Fruit fly (Drosophila melanogaster) whole organism, embryonic: Measurements from ENCODE around the gene Cdc14.

Experiments used
- Bteb2 ChIP-seq: fragments of 200-800 bp; sonication (Bioruptor generic); optimal IDR thresholded peaks from 2 replicates; lab custom pipeline; 2016; ENCODE audit warnings: missing biosample characterization, missing genetic modification characterization
- CG10209 ChIP-seq: fragments of 200-800 bp; sonication (Bioruptor generic); optimal IDR thresholded peaks from 3 replicates; lab custom pipeline; 2017; ENCODE audit warnings: missing biosample characterization, mild to moderate bottlenecking, missing genetic modification characterization, missing genetic modification reagents
- CG10959 ChIP-seq: fragments of 200-800 bp; sonication (Bioruptor generic); IDR thresholded peaks from 2 replicates; pipeline ENCODE4 v1.3.6; 2022; ENCODE audit warnings: missing biosample characterization, missing genetic modification characterization
- CG11247 ChIP-seq: fragments of 200-800 bp; sonication (Bioruptor generic); IDR thresholded peaks from 2 replicates; pipeline ENCODE4 v1.3.6; 2022; ENCODE audit warnings: missing biosample characterization, missing genetic modification characterization
- CG11723 ChIP-seq: fragments of 200-800 bp; sonication (Bioruptor generic); optimal IDR thresholded peaks from 2 replicates; lab custom pipeline; 2017; ENCODE audit warnings: missing biosample characterization, mild to moderate bottlenecking, missing genetic modification characterization
- CG14050 ChIP-seq: fragments of 200-800 bp; sonication (Bioruptor generic); IDR thresholded peaks from 3 replicates; pipeline ENCODE4 v1.3.6; 2022; ENCODE audit warnings: missing biosample characterization, missing genetic modification characterization
- CG1602 ChIP-seq: fragments of 200-800 bp; sonication (Bioruptor generic); optimal IDR thresholded peaks from 3 replicates; lab custom pipeline; 2016; ENCODE audit warnings: missing biosample characterization, missing genetic modification characterization
- CG1832 ChIP-seq: fragments of 200-800 bp; sonication (Bioruptor generic); optimal IDR thresholded peaks from 2 replicates; lab custom pipeline; 2017; ENCODE audit warnings: missing biosample characterization, mild to moderate bottlenecking, missing genetic modification characterization, inconsistent platforms
- CG32767 ChIP-seq: fragments of 200-800 bp; sonication (Bioruptor generic); IDR thresholded peaks from 2 replicates; pipeline ENCODE4 v1.3.6; 2022; ENCODE audit warnings: missing biosample characterization, missing genetic modification characterization
- CG4360 ChIP-seq: fragments of 200-800 bp; sonication (Bioruptor generic); IDR thresholded peaks from 2 replicates; pipeline ENCODE4 v1.3.6; 2022; ENCODE audit warnings: missing biosample characterization, missing genetic modification characterization
- CG43689 ChIP-seq: fragments of 200-800 bp; sonication (Bioruptor generic); IDR thresholded peaks from 2 replicates; pipeline ENCODE4 v1.3.6; 2022; ENCODE audit warnings: missing biosample characterization, missing genetic modification characterization
- CG4854 ChIP-seq: fragments of 200-800 bp; sonication (Bioruptor generic); optimal IDR thresholded peaks from 2 replicates; lab custom pipeline; 2016; ENCODE audit warnings: missing biosample characterization, missing genetic modification characterization, inconsistent platforms
- CG6854 ChIP-seq: fragments of 200-800 bp; sonication (Bioruptor generic); optimal IDR thresholded peaks from 3 replicates; lab custom pipeline; 2017; ENCODE audit warnings: missing biosample characterization, mild to moderate bottlenecking, missing genetic modification characterization
- CG9876 ChIP-seq: fragments of 200-800 bp; sonication (Bioruptor generic); optimal IDR thresholded peaks from 2 replicates; lab custom pipeline; 2016; ENCODE audit warnings: missing biosample characterization, missing genetic modification characterization
- Dad ChIP-seq: fragments of 200-800 bp; sonication (Bioruptor generic); optimal IDR thresholded peaks from 3 replicates; lab custom pipeline; 2016; ENCODE audit warnings: missing biosample characterization, missing genetic modification characterization
- Dip2 ChIP-seq: fragments of 200-800 bp; sonication (Bioruptor generic); IDR thresholded peaks from 2 replicates; pipeline ENCODE4 v1.3.6; 2022; ENCODE audit warnings: missing biosample characterization, missing genetic modification characterization
- ERR ChIP-seq: fragments of 200-800 bp; sonication (Bioruptor generic); optimal IDR thresholded peaks from 2 replicates; lab custom pipeline; 2016; ENCODE audit warnings: missing biosample characterization, missing genetic modification characterization
- GATAe ChIP-seq: fragments of 200-800 bp; sonication (Bioruptor generic); conservative IDR thresholded peaks from 2 replicates; pipeline ENCODE4 v1.3.6; 2022; ENCODE audit warnings: missing biosample characterization, missing genetic modification characterization
- H2.0 ChIP-seq: fragments of 200-800 bp; sonication (Bioruptor generic); IDR thresholded peaks from 2 replicates; pipeline ENCODE4 v1.3.6; 2022; ENCODE audit warnings: missing biosample characterization, missing genetic modification characterization
- Hey ChIP-seq: fragments of 200-800 bp; sonication (Bioruptor generic); optimal IDR thresholded peaks from 3 replicates; lab custom pipeline; 2018; ENCODE audit warnings: missing biosample characterization, mild to moderate bottlenecking, missing genetic modification characterization
- Hr78 ChIP-seq, 2 experiments: fragments of 200-800 bp in 1 of 2; fragments of >200 bp in 1 of 2; sonication (Bioruptor generic) in 1 of 2; optimal IDR thresholded peaks; 2 replicates each; lab custom pipeline; 2017 to 2019; ENCODE audit warnings: missing biosample characterization in 2 of 2, missing genetic modification characterization in 2 of 2, mild to moderate bottlenecking in 1 of 2, moderate library complexity in 1 of 2
- Lim3 ChIP-seq: fragments of 200-800 bp; sonication (Bioruptor generic); IDR thresholded peaks from 2 replicates; pipeline ENCODE4 v1.3.6; 2022; ENCODE audit warnings: missing biosample characterization, missing genetic modification characterization
- NC2β ChIP-seq: fragments of 200-800 bp; sonication (Bioruptor generic); optimal IDR thresholded peaks from 2 replicates; lab custom pipeline; 2016; ENCODE audit warnings: missing biosample characterization, missing genetic modification characterization
- NfI ChIP-seq: fragments of 200-800 bp; sonication (Bioruptor generic); optimal IDR thresholded peaks from 3 replicates; lab custom pipeline; 2018; ENCODE audit warnings: missing biosample characterization, mild to moderate bottlenecking, missing genetic modification characterization, moderate library complexity
- Optix ChIP-seq: fragments of 200-800 bp; sonication (Bioruptor generic); IDR thresholded peaks from 3 replicates; pipeline ENCODE4 v1.3.6; 2022; ENCODE audit warnings: missing biosample characterization, missing genetic modification characterization
- Rfx ChIP-seq: fragments of 200-800 bp; sonication (Bioruptor generic); IDR thresholded peaks from 2 replicates; pipeline ENCODE4 v1.3.6; 2022; ENCODE audit warnings: missing biosample characterization, missing genetic modification characterization
- Scr ChIP-seq: fragments of 200-800 bp; sonication (Bioruptor generic); IDR thresholded peaks from 2 replicates; pipeline ENCODE4 v1.3.6; 2022; ENCODE audit warnings: missing biosample characterization, missing genetic modification characterization; ENCODE audit not compliant: partially characterized antibody
- Ssrp ChIP-seq: fragments of 200-800 bp; sonication (Bioruptor generic); optimal IDR thresholded peaks from 2 replicates; lab custom pipeline; 2018; ENCODE audit warnings: missing biosample characterization, mild to moderate bottlenecking, missing genetic modification characterization, moderate library complexity
- crc ChIP-seq: fragments of 200-800 bp; sonication (Bioruptor generic); optimal IDR thresholded peaks from 2 replicates; lab custom pipeline; 2016; ENCODE audit warnings: missing biosample characterization, missing genetic modification characterization
- crp ChIP-seq, 2 experiments: fragments of 200-800 bp; sonication (Bioruptor generic); optimal IDR thresholded peaks; 2 replicates in 1 of 2; 3 replicates in 1 of 2; lab custom pipeline; 2017; ENCODE audit warnings: missing biosample characterization in 2 of 2, missing genetic modification characterization in 2 of 2, mild to moderate bottlenecking in 1 of 2, moderate library complexity in 1 of 2
- fd102C ChIP-seq: fragments of 200-800 bp; sonication (Bioruptor generic); optimal IDR thresholded peaks from 2 replicates; lab custom pipeline; 2018; ENCODE audit warnings: missing biosample characterization, mild to moderate bottlenecking, missing genetic modification characterization, moderate library complexity
- ftz-f1 ChIP-seq: fragments of 200-800 bp; sonication (Bioruptor generic); optimal IDR thresholded peaks from 2 replicates; lab custom pipeline; 2016; ENCODE audit warnings: missing biosample characterization, missing genetic modification characterization
- gce ChIP-seq: fragments of 200-800 bp; sonication (Bioruptor generic); IDR thresholded peaks from 3 replicates; pipeline ENCODE4 v1.3.6; 2022; ENCODE audit warnings: missing biosample characterization, missing genetic modification characterization
- grau ChIP-seq: fragments of 200-800 bp; optimal IDR thresholded peaks from 3 replicates; lab custom pipeline; 2019; ENCODE audit warnings: missing biosample characterization, mild to moderate bottlenecking, missing genetic modification characterization, moderate library complexity
- her ChIP-seq: fragments of 200-800 bp; sonication (Bioruptor generic); optimal IDR thresholded peaks from 2 replicates; lab custom pipeline; 2016; ENCODE audit warnings: missing biosample characterization, missing genetic modification characterization
- kah ChIP-seq: fragments of 200-800 bp; sonication (Bioruptor generic); optimal IDR thresholded peaks from 2 replicates; lab custom pipeline; 2018; ENCODE audit warnings: missing biosample characterization, mild to moderate bottlenecking, missing genetic modification characterization
- knrl ChIP-seq: fragments of 200-800 bp; sonication (Bioruptor generic); IDR thresholded peaks from 3 replicates; pipeline ENCODE4 v1.3.6; 2022; ENCODE audit warnings: missing biosample characterization, missing genetic modification characterization; ENCODE audit not compliant: partially characterized antibody
- lab ChIP-seq: fragments of 200-800 bp; sonication (Bioruptor generic); optimal IDR thresholded peaks from 3 replicates; lab custom pipeline; 2017; ENCODE audit warnings: missing biosample characterization, missing genetic modification characterization, mild to moderate bottlenecking, moderate library complexity, missing genetic modification reagents
- lov ChIP-seq, 2 experiments: fragments of 200-800 bp in 1 of 2; fragments of >200 bp in 1 of 2; sonication (Bioruptor generic) in 1 of 2; IDR thresholded peaks in 1 of 2; optimal IDR thresholded peaks in 1 of 2; 2 replicates in 1 of 2; 3 replicates in 1 of 2; pipeline versions ENCODE4 v1.3.6 to Lab custom; 2017 to 2022; ENCODE audit warnings: missing biosample characterization in 1 of 2, missing genetic modification characterization in 1 of 2
- maf-S ChIP-seq: fragments of 200-800 bp; sonication (Bioruptor generic); optimal IDR thresholded peaks from 2 replicates; lab custom pipeline; 2016; ENCODE audit warnings: missing biosample characterization, missing genetic modification characterization
- nerfin-2 ChIP-seq: fragments of 200-800 bp; sonication (Bioruptor generic); IDR thresholded peaks from 2 replicates; pipeline ENCODE4 v1.3.6; 2022; ENCODE audit warnings: missing biosample characterization, missing genetic modification characterization; ENCODE audit not compliant: partially characterized antibody
- pita ChIP-seq: fragments of 200-800 bp; sonication (Bioruptor generic); optimal IDR thresholded peaks from 2 replicates; lab custom pipeline; 2017; ENCODE audit warnings: missing biosample characterization, mild to moderate bottlenecking, missing genetic modification characterization
- pros ChIP-seq: fragments of 200-800 bp; sonication (Bioruptor generic); optimal IDR thresholded peaks from 3 replicates; lab custom pipeline; 2019; ENCODE audit warnings: missing biosample characterization, mild to moderate bottlenecking, missing genetic modification characterization, moderate library complexity
- repo ChIP-seq: fragments of 200-800 bp; sonication (Bioruptor generic); optimal IDR thresholded peaks from 2 replicates; lab custom pipeline; 2016; ENCODE audit warnings: missing biosample characterization, missing genetic modification characterization
- sens ChIP-seq: fragments of 200-800 bp; sonication (Bioruptor generic); peaks from one replicate; lab custom pipeline; 2016; ENCODE audit warnings: missing biosample characterization, missing genetic modification characterization
- sr ChIP-seq: fragments of 200-800 bp; sonication (Bioruptor generic); IDR thresholded peaks from 3 replicates; pipeline ENCODE4 v1.3.6; 2022; ENCODE audit warnings: missing biosample characterization, missing genetic modification characterization
- ttk ChIP-seq: fragments of 200-800 bp; sonication (Bioruptor generic); IDR thresholded peaks from 2 replicates; pipeline ENCODE4 v2.1.2; 2022; ENCODE audit warnings: missing biosample characterization, missing genetic modification characterization
- tup ChIP-seq: fragments of 200-800 bp; sonication (Bioruptor generic); optimal IDR thresholded peaks from 2 replicates; lab custom pipeline; 2016; ENCODE audit warnings: missing biosample characterization, mild to moderate bottlenecking, missing genetic modification characterization, moderate library complexity
- zfh2 ChIP-seq: fragments of 200-800 bp; sonication (Bioruptor generic); optimal IDR thresholded peaks from 2 replicates; lab custom pipeline; 2016; ENCODE audit warnings: missing biosample characterization, missing genetic modification characterization

Cdc14 gene

DNA sequence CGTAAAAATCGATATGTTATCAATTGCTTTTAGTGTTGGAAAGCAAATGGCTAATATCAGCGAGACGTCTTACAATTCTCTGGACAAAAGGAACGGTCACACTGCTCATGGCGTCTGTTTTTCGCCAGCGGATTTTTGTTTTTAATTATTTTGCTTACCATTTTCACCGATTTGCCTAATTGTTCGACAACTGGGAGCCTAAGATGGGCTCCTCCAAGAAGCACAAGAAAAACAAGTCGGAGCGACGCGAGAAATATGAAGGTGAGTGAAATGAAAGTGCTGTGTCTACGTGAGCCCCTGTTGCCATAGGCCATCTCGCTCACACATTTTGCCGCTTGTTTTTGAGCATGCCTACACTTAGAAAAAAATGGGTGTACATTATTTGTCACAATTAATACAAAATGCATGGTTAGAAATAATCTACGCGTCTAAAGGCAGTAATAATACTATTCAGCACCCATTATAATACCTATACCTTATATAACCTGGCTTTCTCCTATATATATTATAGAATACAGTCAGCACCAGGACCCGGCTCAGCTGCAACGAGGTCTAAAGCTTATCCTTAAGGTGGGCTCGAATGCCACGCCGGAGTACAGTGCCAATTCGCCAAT lies 27.6 kb downstream of the Cdc14 start, which contains the start of gene Brd7-9 (continued):
- TF ChIP-seq CG1832 (peak; percentile 62), ERR (GFP tag; lab: Kevin White, UChicago) (no peak), ftz-f1 (no peak), lab (GFP tag; lab: Kevin White, UChicago) (peak; percentile 89), grau (tag; lab: Kevin White, UChicago) (peak; percentile 62), Rfx (GFP tag; lab: Robert Waterston, UW) (peak; percentile 87), zfh2 (GFP tag; lab: Kevin White, UChicago) (no peak), her (peak; percentile 34), CG4360 (0 out of 2 replicates have a peak, but pooled peaks have one; percentile 6), CG9876 (GFP tag; lab: Kevin White, UChicago) (no peak), sr (GFP tag; lab: Robert Waterston, UW) (peak; percentile 59; the same call in 2 of the 3 replicates), GATAe (GFP tag; lab: Robert Waterston, UW) (no peak; the same call in 1 of the 2 replicates), pita (no peak), Hr78 (GFP tag; optimal IDR thresholded peaks at IDR 0.05; lab: Kevin White, UChicago) (no peak), ttk (GFP tag; lab: Robert Waterston, UW) (peak; percentile 71), CG14050 (GFP tag; lab: Robert Waterston, UW) (peak; percentile 77), NC2β (GFP tag; lab: Kevin White, UChicago) (peak; percentile 43), kah (GFP tag; lab: Kevin White, UChicago) (peak; percentile 0), CG32767 (GFP tag; lab: Robert Waterston, UW) (peak; percentile 76), Optix (GFP tag; lab: Robert Waterston, UW) (peak; percentile 68; the same call in 2 of the 3 replicates), Dip2 (no peak), Ssrp (peak; percentile 65), lov (optimal IDR thresholded peaks at IDR 0.05; lab: Kevin White, UChicago) (no peak), lov (GFP tag; IDR thresholded peaks at IDR 0.05; lab: Robert Waterston, UW) (peak; percentile 74; the same call in 2 of the 3 replicates), CG43689 (GFP tag; lab: Robert Waterston, UW) (peak; percentile 43; the same call in 1 of the 2 replicates), Bteb2 (GFP tag; lab: Kevin White, UChicago) (peak; percentile 63), CG4854 (GFP tag; lab: Kevin White, UChicago) (no peak), nerfin-2 (GFP tag; lab: Robert Waterston, UW) (0 out of 2 replicates have a peak, but pooled peaks have one; percentile 40), CG11247 (GFP tag; lab: Robert Waterston, UW) (peak; percentile 80), H2.0 (GFP tag; lab: Robert Waterston, UW) (peak; percentile 86), CG10959 (GFP tag; lab: Robert Waterston, UW) (peak; percentile 63), crp (GFP tag; optimal IDR thresholded peaks at IDR 0.05; lab: Kevin White, UChicago) (no peak), sens (peak; percentile 94), pros (GFP tag; lab: Kevin White, UChicago) (no peak), CG6854 (GFP tag; lab: Kevin White, UChicago) (peak; percentile 70), knrl (GFP tag; lab: Robert Waterston, UW) (peak; percentile 18; the same call in 1 of the 3 replicates), CG11723 (GFP tag; lab: Kevin White, UChicago) (peak; percentile 63), tup (peak; percentile 28), Hey (tag; lab: Kevin White, UChicago) (no peak), gce (peak; percentile 70; the same call in 1 of the 3 replicates), Lim3 (no peak), Dad (peak; percentile 59), Scr (peak; percentile 50), fd102C (no peak), repo (GFP tag; lab: Kevin White, UChicago) (peak; percentile 15), maf-S (GFP tag; lab: Kevin White, UChicago) (peak; percentile 25), NfI (GFP tag; lab: Kevin White, UChicago) (peak; percentile 60), CG1602 (GFP tag; lab: Kevin White, UChicago) (peak; percentile 35), CG10209 (peak; percentile 68), crc (no peak)
